Worm (Caenorhabditis elegans) whole organism, L3 larva: Measurements from ENCODE around the gene inf-1.

Source experiments
- ama-1 ChIP-seq: fragments of 150-350 bp; optimal IDR thresholded peaks from 2 replicates; lab custom pipeline; 2018
- egl-27 ChIP-seq: sonication (generic microtip); optimal IDR thresholded peaks from 4 replicates; lab custom pipeline; 2017; ENCODE audit warnings: missing biosample characterization, missing genetic modification reagents, missing genetic modification characterization
- fkh-10 ChIP-seq: sonication (generic microtip); optimal IDR thresholded peaks from 2 replicates; lab custom pipeline; 2017; ENCODE audit warnings: missing biosample characterization, missing genetic modification reagents, missing genetic modification characterization
- fos-1 ChIP-seq: fragments of 150-350 bp; optimal IDR thresholded peaks from 2 replicates; lab custom pipeline; 2014; ENCODE audit warnings: missing biosample characterization, missing genetic modification characterization
- lin-39 ChIP-seq: fragments of 150-350 bp; optimal IDR thresholded peaks from 2 replicates; lab custom pipeline; 2018; ENCODE audit warnings: missing biosample characterization, missing genetic modification reagents, missing genetic modification characterization
- nhr-12 ChIP-seq: fragments of 150-350 bp; optimal IDR thresholded peaks from 2 replicates; lab custom pipeline; 2014; ENCODE audit warnings: missing biosample characterization, missing genetic modification characterization
- nhr-25 ChIP-seq: sonication (generic microtip); optimal IDR thresholded peaks from 2 replicates; lab custom pipeline; 2017; ENCODE audit warnings: missing biosample characterization, missing genetic modification characterization
- nhr-76 ChIP-seq: fragments of 150-350 bp; sonication (generic microtip); optimal IDR thresholded peaks from 5 replicates; lab custom pipeline; 2014; ENCODE audit warnings: missing biosample characterization, missing genetic modification characterization
- nhr-77 ChIP-seq: fragments of 150-350 bp; optimal IDR thresholded peaks from 2 replicates; lab custom pipeline; 2014; ENCODE audit warnings: missing biosample characterization, missing genetic modification characterization
- pha-4 ChIP-seq: fragments of 150-350 bp; optimal IDR thresholded peaks from 2 replicates; lab custom pipeline; 2014; ENCODE audit warnings: missing biosample characterization, missing genetic modification reagents, missing genetic modification characterization
- pqm-1 ChIP-seq: fragments of 150-350 bp; optimal IDR thresholded peaks from 2 replicates; lab custom pipeline; 2017; ENCODE audit warnings: missing biosample characterization, missing genetic modification characterization, inconsistent platforms
- sea-2 ChIP-seq: fragments of 150-350 bp; sonication (generic microtip); optimal IDR thresholded peaks from 4 replicates; lab custom pipeline; 2014; ENCODE audit warnings: missing biosample characterization, missing genetic modification reagents, missing genetic modification characterization
- tbx-2 ChIP-seq: sonication (generic microtip); optimal IDR thresholded peaks from 2 replicates; lab custom pipeline; 2016; ENCODE audit warnings: mild to moderate bottlenecking, missing genetic modification characterization, missing compliant biosample characterization

DNA sequence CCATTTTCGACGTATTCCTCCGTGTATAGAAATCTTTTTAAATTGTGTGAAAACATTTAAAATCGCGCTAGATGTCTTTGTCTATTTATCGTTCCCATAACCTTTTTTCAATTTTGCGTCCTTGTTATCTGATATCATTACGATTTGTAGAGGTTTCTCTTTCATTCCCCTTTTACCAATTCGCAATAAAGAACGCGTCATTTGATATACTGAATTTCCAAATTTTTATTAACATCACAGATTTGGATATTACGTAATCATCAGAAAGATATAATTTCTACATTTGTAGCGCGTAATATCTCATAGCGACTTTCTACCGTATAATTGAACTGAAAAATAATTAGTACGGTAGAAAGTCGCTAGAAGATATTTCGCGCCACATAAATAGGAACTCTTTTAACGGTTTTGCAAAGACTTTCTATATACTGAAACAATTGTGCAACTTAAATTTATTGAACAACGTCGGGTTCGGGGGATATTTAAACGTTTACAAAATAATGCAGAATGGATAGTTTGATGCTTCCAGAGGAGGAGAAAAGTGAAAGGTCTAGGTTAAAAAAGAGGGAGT is 28.8 kb downstream of the inf-1 start:
- TF ChIP-seq egl-27 (no peak), nhr-25 (tag; lab: Kevin White, UChicago) (no peak), nhr-77 (tag; lab: Kevin White, UChicago) (no peak), lin-39 (no peak), sea-2 (GFP tag; lab: Kevin White, UChicago) (no peak), pha-4 (tag; lab: Kevin White, UChicago) (no peak), fkh-10 (GFP tag; lab: Kevin White, UChicago) (no peak), tbx-2 (no peak), nhr-76 (tag; lab: Kevin White, UChicago) (no peak), fos-1 (tag; lab: Kevin White, UChicago) (no peak), ama-1 (no peak), nhr-12 (tag; lab: Kevin White, UChicago) (no peak), pqm-1 (no peak)
